Fruit fly (Drosophila melanogaster): ENCODE results near the gene Nrg.
A peak's percentile ranks its signal among the peaks of the same experiment; 100 is the strongest.

The Nrg gene

dm6 chrX:8499151-8499550, 18.0 kb upstream of the Nrg start (continued):
- TF ChIP-seq ham (GFP tag; IDR thresholded peaks at IDR 0.05) (no peak), lilli (GFP tag; optimal IDR thresholded peaks at IDR 0.05) (no peak), E2f1 (GFP tag; IDR thresholded peaks at IDR 0.05) (0 out of 2 replicates have a peak, but pooled peaks have one; percentile 16), jing (GFP tag; optimal IDR thresholded peaks at IDR 0.05) (no peak), C15 (GFP tag; IDR thresholded peaks at IDR 0.05) (no peak), unc-4 (GFP tag; IDR thresholded peaks at IDR 0.05; ENCODE audit: partially characterized antibody) (no peak), zf30C (GFP tag; optimal IDR thresholded peaks at IDR 0.05) (no peak), slbo (GFP tag; IDR thresholded peaks at IDR 0.05) (peak; percentile 32; the same call in 1 of the 2 replicates), MBD-R2 (GFP tag; IDR thresholded peaks at IDR 0.05) (no peak), CG2120 (GFP tag; optimal IDR thresholded peaks at IDR 0.05) (peak; percentile 29), psq (GFP tag; optimal IDR thresholded peaks at IDR 0.05) (no peak), CG11085 (GFP tag; IDR thresholded peaks at IDR 0.05) (0 out of 2 replicates have a peak, but pooled peaks have one; percentile 35), gsb-n (tag; optimal IDR thresholded peaks at IDR 0.05) (no peak), insv (GFP tag; optimal IDR thresholded peaks at IDR 0.05) (no peak), CG14441 (GFP tag; IDR thresholded peaks at IDR 0.05) (peak; percentile 42; the same call in 1 of the 2 replicates), TFAM (GFP tag; optimal IDR thresholded peaks at IDR 0.05) (no peak), ara (GFP tag; IDR thresholded peaks at IDR 0.05) (0 out of 2 replicates have a peak, but pooled peaks have one; percentile 35), fd96Cb (tag; optimal IDR thresholded peaks at IDR 0.05) (peak; percentile 5), CG1603 (tag; optimal IDR thresholded peaks at IDR 0.05) (no peak), aop (GFP tag; IDR thresholded peaks at IDR 0.05) (no peak), CG2712 (tag; optimal IDR thresholded peaks at IDR 0.05) (no peak), pfk (GFP tag; optimal IDR thresholded peaks at IDR 0.05) (no peak), cad (GFP tag; optimal IDR thresholded peaks at IDR 0.05) (no peak), prd (optimal IDR thresholded peaks at IDR 0.05) (no peak), prd (GFP tag; IDR thresholded peaks at IDR 0.05) (peak; percentile 32; the same call in 1 of the 3 replicates), ttk (GFP tag; IDR thresholded peaks at IDR 0.05) (0 out of 2 replicates have a peak, but pooled peaks have one; percentile 25), CG1647 (GFP tag; optimal IDR thresholded peaks at IDR 0.05) (peak; percentile 4), row (GFP tag; IDR thresholded peaks at IDR 0.05) (peak; percentile 33; the same call in 1 of the 3 replicates), emc (GFP tag; optimal IDR thresholded peaks at IDR 0.05) (no peak), gce (GFP tag; IDR thresholded peaks at IDR 0.05) (no peak), CG11504 (tag; optimal IDR thresholded peaks at IDR 0.05) (peak; percentile 35), CG1024 (GFP tag; IDR thresholded peaks at IDR 0.05) (peak; percentile 31; the same call in 1 of the 2 replicates), trh (GFP tag; optimal IDR thresholded peaks at IDR 0.05) (no peak), bcd (GFP tag; optimal IDR thresholded peaks at IDR 0.05) (no peak), ind (GFP tag; optimal IDR thresholded peaks at IDR 0.05) (peak; percentile 3), Lim3 (GFP tag; IDR thresholded peaks at IDR 0.05) (no peak), kay (GFP tag; optimal IDR thresholded peaks at IDR 0.05) (no peak), gro (GFP tag; optimal IDR thresholded peaks at IDR 0.05) (no peak), CG32772 (GFP tag; IDR thresholded peaks at IDR 0.05) (no peak), Med (GFP tag) (peak; percentile 81), Elba2 (GFP tag; optimal IDR thresholded peaks at IDR 0.05) (no peak), ranshi (GFP tag; IDR thresholded peaks at IDR 0.05) (no peak), CG32532 (GFP tag; IDR thresholded peaks at IDR 0.05) (0 out of 2 replicates have a peak, but pooled peaks have one; percentile 34), CG1529 (GFP tag; optimal IDR thresholded peaks at IDR 0.05) (no peak), CG10366 (GFP tag; IDR thresholded peaks at IDR 0.05) (peak; percentile 25; the same call in 1 of the 2 replicates), grn (GFP tag; optimal IDR thresholded peaks at IDR 0.05) (no peak), H15 (GFP tag; IDR thresholded peaks at IDR 0.05) (no peak), sob (GFP tag; IDR thresholded peaks at IDR 0.05) (peak; percentile 24; the same call in 1 of the 2 replicates), CG17359 (tag; optimal IDR thresholded peaks at IDR 0.05) (peak; percentile 24), CG8089 (GFP tag; optimal IDR thresholded peaks at IDR 0.05) (no peak), Dref (GFP tag; IDR thresholded peaks at IDR 0.05) (no peak), kni (GFP tag; optimal IDR thresholded peaks at IDR 0.05) (no peak), bbx (GFP tag; IDR thresholded peaks at IDR 0.05; ENCODE audit: partially characterized antibody) (no peak)
